Worm (Caenorhabditis elegans) whole organism, young adult: ENCODE results near the gene tmem-135.

Experiments used
- B0035.1 ChIP-seq: sonication (generic microtip); optimal IDR thresholded peaks from 2 replicates; lab custom pipeline; 2016; ENCODE audit warnings: missing genetic modification characterization, mild to moderate bottlenecking, missing compliant biosample characterization, missing genotype, missing genetic modification reagents
- C06A6.2 ChIP-seq: fragments of 200-800 bp; sonication (Bioruptor generic); conservative IDR thresholded peaks from 2 replicates; pipeline ENCODE4 v1.3.6; 2022; ENCODE audit warnings: missing genetic modification characterization, missing compliant biosample characterization
- C17E4.6 ChIP-seq: fragments of 200-800 bp; sonication (Bioruptor generic); IDR thresholded peaks from 2 replicates; pipeline ENCODE4 v1.3.6; 2022; ENCODE audit warnings: missing genetic modification reagents, missing genetic modification characterization, missing compliant biosample characterization
- F33H1.4 ChIP-seq: fragments of 200-800 bp; sonication (Bioruptor generic); IDR thresholded peaks from 2 replicates; pipeline ENCODE4 v1.3.6; 2022; ENCODE audit warnings: missing genetic modification reagents, missing genetic modification characterization, missing compliant biosample characterization
- F39B2.1 ChIP-seq: fragments of 200-800 bp; sonication (Bioruptor generic); IDR thresholded peaks from 2 replicates; pipeline ENCODE4 v1.3.6; 2022; ENCODE audit warnings: missing genetic modification reagents, missing genetic modification characterization, missing compliant biosample characterization
- T07F8.4 ChIP-seq: sonication (generic microtip); optimal IDR thresholded peaks from 2 replicates; lab custom pipeline; 2016; ENCODE audit warnings: mild to moderate bottlenecking, missing genetic modification characterization, moderate library complexity, missing compliant biosample characterization
- Y53F4B.3 ChIP-seq: fragments of 200-800 bp; sonication (Bioruptor generic); IDR thresholded peaks from 2 replicates; pipeline ENCODE4 v1.3.6; 2022; ENCODE audit warnings: missing genetic modification reagents, missing genetic modification characterization, missing compliant biosample characterization
- Y56A3A.18 ChIP-seq: fragments of 200-800 bp; sonication (Bioruptor generic); IDR thresholded peaks from 2 replicates; pipeline ENCODE4 v1.3.6; 2022; ENCODE audit warnings: missing genetic modification reagents, missing genetic modification characterization, missing compliant biosample characterization
- Y67H2A.10 ChIP-seq: fragments of 200-800 bp; sonication (Bioruptor generic); conservative IDR thresholded peaks from 2 replicates; pipeline ENCODE4 v1.3.6; 2022; ENCODE audit warnings: missing genetic modification reagents, missing genetic modification characterization, missing compliant biosample characterization
- akir-1 ChIP-seq: fragments of 200-800 bp; sonication (Bioruptor generic); optimal IDR thresholded peaks from 2 replicates; lab custom pipeline; 2018; ENCODE audit warnings: mild to moderate bottlenecking, missing genetic modification characterization, moderate library complexity, missing compliant biosample characterization
- ama-1 ChIP-seq, 3 experiments: fragments of 150-350 bp in 1 of 3; sonication (generic microtip) in 2 of 3; optimal IDR thresholded peaks; 2 replicates each; lab custom pipeline; 2014 to 2018; ENCODE audit warnings: missing biosample characterization in 2 of 3, missing genetic modification characterization in 2 of 3, missing genetic modification reagents in 2 of 3
- aptf-2 ChIP-seq: fragments of 200-800 bp; sonication (Bioruptor generic); conservative IDR thresholded peaks from 2 replicates; pipeline ENCODE4 v1.3.6; 2022; ENCODE audit warnings: missing genetic modification reagents, missing genetic modification characterization, missing compliant biosample characterization
- atf-7 ChIP-seq: sonication (generic microtip); optimal IDR thresholded peaks from 2 replicates; lab custom pipeline; 2017; ENCODE audit warnings: mild to moderate bottlenecking, missing genetic modification characterization, missing compliant biosample characterization
- attf-5 ChIP-seq: fragments of 200-800 bp; sonication (Bioruptor generic); optimal IDR thresholded peaks from 2 replicates; lab custom pipeline; 2018; ENCODE audit warnings: mild to moderate bottlenecking, missing genetic modification characterization, missing compliant biosample characterization
- cebp-1 ChIP-seq, 2 experiments: fragments of 200-800 bp in 1 of 2; sonication (Bioruptor generic) in 1 of 2; sonication (generic microtip) in 1 of 2; IDR thresholded peaks in 1 of 2; optimal IDR thresholded peaks in 1 of 2; 2 replicates each; pipeline versions ENCODE4 v1.3.6 to Lab custom; 2017 to 2022; ENCODE audit warnings: missing compliant biosample characterization in 2 of 2, missing genetic modification characterization in 2 of 2, mild to moderate bottlenecking in 1 of 2, missing genetic modification reagents in 1 of 2, moderate library complexity in 1 of 2
- ceh-27 ChIP-seq: fragments of 200-800 bp; sonication (Bioruptor generic); optimal IDR thresholded peaks from 2 replicates; lab custom pipeline; 2018; ENCODE audit warnings: mild to moderate bottlenecking, missing genetic modification characterization, moderate library complexity, missing compliant biosample characterization
- ceh-40 ChIP-seq: fragments of 200-800 bp; sonication (Bioruptor generic); IDR thresholded peaks from 2 replicates; pipeline ENCODE4 v1.3.6; 2022; ENCODE audit warnings: missing genetic modification characterization, missing compliant biosample characterization
- ceh-79 ChIP-seq: sonication (generic microtip); optimal IDR thresholded peaks from 2 replicates; lab custom pipeline; 2017; ENCODE audit warnings: mild to moderate bottlenecking, missing genetic modification characterization, missing compliant biosample characterization
- dox-1 ChIP-seq: fragments of 200-800 bp; sonication (Bioruptor generic); IDR thresholded peaks from 2 replicates; pipeline ENCODE4 v1.3.6; 2022; ENCODE audit warnings: missing genetic modification reagents, missing genetic modification characterization, missing compliant biosample characterization
- egrh-3 ChIP-seq: fragments of 200-800 bp; sonication (Bioruptor generic); IDR thresholded peaks from 2 replicates; pipeline ENCODE4 v1.3.6; 2022; ENCODE audit warnings: missing genetic modification reagents, missing genetic modification characterization, missing compliant biosample characterization
- ekl-4 ChIP-seq: fragments of 200-800 bp; sonication (Bioruptor generic); IDR thresholded peaks from 2 replicates; pipeline ENCODE4 v1.3.6; 2022; ENCODE audit warnings: missing genetic modification reagents, missing genetic modification characterization, missing compliant biosample characterization
- let-526 ChIP-seq: fragments of 200-800 bp; sonication (Bioruptor generic); IDR thresholded peaks from 2 replicates; pipeline ENCODE4 v1.3.6; 2022; ENCODE audit warnings: missing genetic modification reagents, missing genetic modification characterization, missing compliant biosample characterization
- lin-26 ChIP-seq: fragments of 200-800 bp; sonication (Bioruptor generic); IDR thresholded peaks from 2 replicates; pipeline ENCODE4 v1.3.6; 2022; ENCODE audit warnings: missing genetic modification reagents, missing genetic modification characterization, missing compliant biosample characterization
- lsl-1 ChIP-seq: fragments of 200-800 bp; sonication (Bioruptor generic); optimal IDR thresholded peaks from 2 replicates; lab custom pipeline; 2018; ENCODE audit warnings: mild to moderate bottlenecking, missing genetic modification characterization, moderate library complexity, missing compliant biosample characterization
- lsy-27 ChIP-seq: sonication (generic microtip); optimal IDR thresholded peaks from 2 replicates; lab custom pipeline; 2017; ENCODE audit warnings: missing genetic modification characterization, mild to moderate bottlenecking, missing compliant biosample characterization, antibody characterized with exemption, missing genotype, borderline replicate concordance; ENCODE audit not compliant: insufficient read depth
- madf-10 ChIP-seq: sonication (generic microtip); optimal IDR thresholded peaks from 2 replicates; lab custom pipeline; 2016; ENCODE audit warnings: mild to moderate bottlenecking, missing genetic modification characterization, missing compliant biosample characterization
- mcd-1 ChIP-seq: fragments of 200-800 bp; sonication (Bioruptor generic); IDR thresholded peaks from 2 replicates; pipeline ENCODE4 v1.3.6; 2022; ENCODE audit warnings: missing genetic modification reagents, missing genetic modification characterization, missing compliant biosample characterization
- nfya-2 ChIP-seq: fragments of 200-800 bp; sonication (Bioruptor generic); IDR thresholded peaks from 2 replicates; pipeline ENCODE4 v1.3.6; 2022; ENCODE audit warnings: missing genetic modification reagents, missing genetic modification characterization, missing compliant biosample characterization
- nfyb-1 ChIP-seq: fragments of 200-800 bp; sonication (Bioruptor generic); IDR thresholded peaks from 2 replicates; pipeline ENCODE4 v1.3.6; 2022; ENCODE audit warnings: missing genetic modification reagents, missing genetic modification characterization, missing compliant biosample characterization
- nhr-179 ChIP-seq: sonication (generic microtip); optimal IDR thresholded peaks from 2 replicates; lab custom pipeline; 2016; ENCODE audit warnings: mild to moderate bottlenecking, missing genetic modification characterization, missing compliant biosample characterization
- repo-1 ChIP-seq: sonication (generic microtip); optimal IDR thresholded peaks from 2 replicates; lab custom pipeline; 2017; ENCODE audit warnings: mild to moderate bottlenecking, missing genetic modification characterization, missing compliant biosample characterization
- rpc-1 ChIP-seq, 2 experiments: fragments of 150-350 bp in 1 of 2; sonication (generic microtip) in 1 of 2; optimal IDR thresholded peaks; 2 replicates each; lab custom pipeline; 2014 to 2018; ENCODE audit warnings: missing biosample characterization in 1 of 2, missing genetic modification characterization in 1 of 2, missing genetic modification reagents in 1 of 2, missing genotype in 1 of 2
- sea-2 ChIP-seq: fragments of 200-800 bp; sonication (Bioruptor generic); IDR thresholded peaks from 2 replicates; pipeline ENCODE4 v1.3.6; 2022; ENCODE audit warnings: missing genetic modification characterization, missing compliant biosample characterization
- snpc-1.1 ChIP-seq: sonication (generic microtip); optimal IDR thresholded peaks from 2 replicates; lab custom pipeline; 2017; ENCODE audit warnings: missing genetic modification characterization, mild to moderate bottlenecking, missing compliant biosample characterization, antibody characterized with exemption, moderate library complexity, missing genotype, missing genetic modification reagents; ENCODE audit not compliant: insufficient read depth
- ztf-18 ChIP-seq: sonication (generic microtip); optimal IDR thresholded peaks from 2 replicates; lab custom pipeline; 2016; ENCODE audit warnings: missing genotype, mild to moderate bottlenecking, missing genetic modification characterization, missing compliant biosample characterization
- ztf-6 ChIP-seq: fragments of 200-800 bp; sonication (Bioruptor generic); IDR thresholded peaks from 2 replicates; pipeline ENCODE4 v1.3.6; 2022; ENCODE audit warnings: missing genetic modification reagents, missing genetic modification characterization, missing compliant biosample characterization

Gene tmem-135

ce11 chrX:4691148-4691773 lies 17.8 kb downstream of the tmem-135 start, which contains the start of gene K02G10.5:
TSS of gene K02G10.5 (minus strand) at chrX:4691198.
- no peak for TF ChIP-seq repo-1
- no peak for TF ChIP-seq ztf-18 (tag; lab: Kevin White, UChicago)
- TF ChIP-seq ceh-79 (tag; lab: Kevin White, UChicago): no peak
- no peak for TF ChIP-seq ama-1 (optimal IDR thresholded peaks at IDR 0.05; lab: Kevin White, UChicago)
- no peak for TF ChIP-seq ama-1 (GFP tag; optimal IDR thresholded peaks at IDR 0.05; lab: Kevin White, UChicago)
- no peak for TF ChIP-seq C17E4.6 (GFP tag; lab: Robert Waterston, UW)
- no peak for TF ChIP-seq let-526
- no peak for TF ChIP-seq Y56A3A.18 (GFP tag; lab: Robert Waterston, UW)
- TF ChIP-seq T07F8.4 (tag; lab: Kevin White, UChicago): no peak
- no peak for TF ChIP-seq Y53F4B.3 (GFP tag; lab: Robert Waterston, UW)
- no peak for TF ChIP-seq aptf-2 (GFP tag; lab: Robert Waterston, UW)
- TF ChIP-seq madf-10 (tag; lab: Kevin White, UChicago): no peak
- no peak for TF ChIP-seq lsy-27 (tag; lab: Kevin White, UChicago)
- no peak for TF ChIP-seq ekl-4 (GFP tag; lab: Robert Waterston, UW)
- TF ChIP-seq ztf-6 (GFP tag; lab: Robert Waterston, UW): no peak
- TF ChIP-seq nfya-2 (GFP tag; lab: Robert Waterston, UW): no peak
- no peak for TF ChIP-seq akir-1 (GFP tag; lab: Kevin White, UChicago)
- no peak for TF ChIP-seq dox-1 (GFP tag; lab: Robert Waterston, UW)
- no peak for TF ChIP-seq C06A6.2
- no peak for TF ChIP-seq nfyb-1 (GFP tag; lab: Robert Waterston, UW)

- no peak for TF ChIP-seq lsl-1 (GFP tag; lab: Kevin White, UChicago)
- TF ChIP-seq cebp-1 (GFP tag; IDR thresholded peaks at IDR 0.05; lab: Robert Waterston, UW): no peak
- no peak for TF ChIP-seq cebp-1 (tag; optimal IDR thresholded peaks at IDR 0.05; lab: Kevin White, UChicago)
- TF ChIP-seq snpc-1.1 (tag; lab: Kevin White, UChicago): no peak
- TF ChIP-seq F33H1.4 (GFP tag; lab: Robert Waterston, UW): no peak
- TF ChIP-seq attf-5 (GFP tag; lab: Kevin White, UChicago): no peak
- no peak for TF ChIP-seq lin-26 (GFP tag; lab: Robert Waterston, UW)
- TF ChIP-seq rpc-1 (optimal IDR thresholded peaks at IDR 0.05; lab: Kevin White, UChicago): no peak
- no peak for TF ChIP-seq rpc-1 (tag; optimal IDR thresholded peaks at IDR 0.05; lab: Kevin White, UChicago)
- TF ChIP-seq B0035.1 (tag; lab: Kevin White, UChicago): no peak
- TF ChIP-seq F39B2.1: no peak
- no peak for TF ChIP-seq Y67H2A.10 (GFP tag; lab: Robert Waterston, UW)
- no peak for TF ChIP-seq ceh-40 (GFP tag; lab: Robert Waterston, UW)
- TF ChIP-seq nhr-179 (tag; lab: Kevin White, UChicago): no peak
- no peak for TF ChIP-seq ceh-27 (GFP tag; lab: Kevin White, UChicago)
- no peak for TF ChIP-seq egrh-3 (GFP tag; lab: Robert Waterston, UW)
- no peak for TF ChIP-seq atf-7 (tag; lab: Kevin White, UChicago)
- no peak for TF ChIP-seq mcd-1 (GFP tag; lab: Robert Waterston, UW)
- no peak for TF ChIP-seq aptf-2 (GFP tag; lab: Robert Waterston, UW)
- no peak for TF ChIP-seq sea-2 (GFP tag; lab: Robert Waterston, UW)
- TF ChIP-seq, all 124 proteins: peak for 0
These were observed 21.3 kb downstream of the tmem-135 start for ce11 chrX:4694611-4695370.
